Worm (Caenorhabditis elegans) whole organism, mixed stage, embryonic: Measurements from ENCODE around the gene Y57E12AR.1.

Experiments used
- M03D4.4 ChIP-seq: sonication (generic microtip); optimal IDR thresholded peaks from 2 replicates; lab custom pipeline; 2017; ENCODE audit warnings: mild to moderate bottlenecking, missing genetic modification characterization, missing compliant biosample characterization
- blmp-1 ChIP-seq: fragments of 150-350 bp; optimal IDR thresholded peaks from 2 replicates; lab custom pipeline; 2014; ENCODE audit warnings: missing biosample characterization, missing genetic modification characterization
- ceh-43 ChIP-seq: fragments of 200-800 bp; sonication (Bioruptor generic); optimal IDR thresholded peaks from 2 replicates; lab custom pipeline; 2018; ENCODE audit warnings: mild to moderate bottlenecking, missing genetic modification characterization, moderate library complexity, missing compliant biosample characterization
- ceh-83 ChIP-seq: fragments of 200-800 bp; sonication (Bioruptor generic); optimal IDR thresholded peaks from 2 replicates; lab custom pipeline; 2018; ENCODE audit warnings: mild to moderate bottlenecking, missing genetic modification characterization, missing compliant biosample characterization
- ces-1 ChIP-seq: fragments of 150-350 bp; optimal IDR thresholded peaks from 2 replicates; lab custom pipeline; 2014; ENCODE audit warnings: missing biosample characterization, missing genetic modification reagents, missing genetic modification characterization
- cnd-1 ChIP-seq: fragments of 200-800 bp; sonication (Bioruptor generic); optimal IDR thresholded peaks from 2 replicates; lab custom pipeline; 2018; ENCODE audit warnings: mild to moderate bottlenecking, missing genetic modification characterization, missing compliant biosample characterization
- drap-1 ChIP-seq: fragments of 200-800 bp; sonication (Bioruptor generic); optimal IDR thresholded peaks from 3 replicates; lab custom pipeline; 2018; ENCODE audit warnings: mild to moderate bottlenecking, missing genetic modification characterization, missing compliant biosample characterization
- elt-1 ChIP-seq: sonication (generic microtip); optimal IDR thresholded peaks from 2 replicates; lab custom pipeline; 2017; ENCODE audit warnings: missing genetic modification characterization, mild to moderate bottlenecking, missing compliant biosample characterization, antibody characterized with exemption, moderate library complexity, borderline replicate concordance; ENCODE audit not compliant: insufficient read depth
- elt-3 ChIP-seq: fragments of 150-350 bp; optimal IDR thresholded peaks from 2 replicates; lab custom pipeline; 2014; ENCODE audit warnings: missing biosample characterization, missing genetic modification characterization
- hlh-1 ChIP-seq: fragments of 150-350 bp; optimal IDR thresholded peaks from 2 replicates; lab custom pipeline; 2014; ENCODE audit warnings: missing biosample characterization, missing genetic modification reagents, missing genetic modification characterization
- lin-32 ChIP-seq: fragments of 200-800 bp; sonication (Bioruptor generic); optimal IDR thresholded peaks from 2 replicates; lab custom pipeline; 2018; ENCODE audit warnings: mild to moderate bottlenecking, missing genetic modification characterization, missing compliant biosample characterization
- lsy-2 ChIP-seq: fragments of 150-350 bp; optimal IDR thresholded peaks from 2 replicates; lab custom pipeline; 2014; ENCODE audit warnings: missing biosample characterization, missing genetic modification characterization
- mep-1 ChIP-seq: fragments of 150-350 bp; optimal IDR thresholded peaks from 2 replicates; lab custom pipeline; 2017; ENCODE audit warnings: missing biosample characterization, missing genetic modification reagents, missing genetic modification characterization, inconsistent platforms
- mls-2 ChIP-seq: sonication (generic microtip); optimal IDR thresholded peaks from 2 replicates; lab custom pipeline; 2016; ENCODE audit warnings: mild to moderate bottlenecking, missing genetic modification characterization, moderate library complexity, missing compliant biosample characterization
- nhr-12 ChIP-seq: fragments of 150-350 bp; optimal IDR thresholded peaks from 2 replicates; lab custom pipeline; 2014; ENCODE audit warnings: missing biosample characterization, missing genetic modification characterization
- nhr-2 ChIP-seq: fragments of 150-350 bp; optimal IDR thresholded peaks from 2 replicates; lab custom pipeline; 2014; ENCODE audit warnings: missing biosample characterization, missing genetic modification characterization
- nhr-237 ChIP-seq: fragments of 150-350 bp; optimal IDR thresholded peaks from 2 replicates; lab custom pipeline; 2014; ENCODE audit warnings: missing biosample characterization, missing genetic modification characterization
- nhr-28 ChIP-seq: fragments of 150-350 bp; optimal IDR thresholded peaks from 2 replicates; lab custom pipeline; 2014; ENCODE audit warnings: missing biosample characterization, missing genetic modification characterization
- nhr-76 ChIP-seq: sonication (generic microtip); optimal IDR thresholded peaks from 2 replicates; lab custom pipeline; 2017; ENCODE audit warnings: missing biosample characterization, missing genetic modification characterization
- pha-4 ChIP-seq: fragments of 150-350 bp; optimal IDR thresholded peaks from 2 replicates; lab custom pipeline; 2018; ENCODE audit warnings: missing biosample characterization, missing genetic modification reagents, missing genetic modification characterization
- snpc-4 ChIP-seq: fragments of 150-350 bp; optimal IDR thresholded peaks from 2 replicates; lab custom pipeline; 2014; ENCODE audit warnings: missing biosample characterization, missing genetic modification characterization
- tbx-8 ChIP-seq: fragments of 200-800 bp; sonication (Bioruptor generic); optimal IDR thresholded peaks from 2 replicates; lab custom pipeline; 2018; ENCODE audit warnings: mild to moderate bottlenecking, missing genetic modification characterization, moderate library complexity, missing compliant biosample characterization
- unc-120 ChIP-seq: sonication (generic microtip); optimal IDR thresholded peaks from 2 replicates; lab custom pipeline; 2017; ENCODE audit warnings: missing genetic modification characterization, missing compliant biosample characterization; ENCODE audit not compliant: poor library complexity, severe bottlenecking
- zip-8 ChIP-seq: fragments of 150-350 bp; optimal IDR thresholded peaks from 2 replicates; lab custom pipeline; 2014; ENCODE audit warnings: missing biosample characterization, missing genetic modification characterization

The Y57E12AR.1 gene

ce11 chrV:7021772-7022171 lies 43.4 kb downstream of the Y57E12AR.1 start, which contains the start of gene F20A1.4:
Gene F20A1.4 (minus strand): TSS chrV:7021872.
- no peak for TF ChIP-seq snpc-4
- no peak for TF ChIP-seq elt-3 (tag; lab: Kevin White, UChicago)
- no peak for TF ChIP-seq unc-120 (tag; lab: Kevin White, UChicago)
- no peak for TF ChIP-seq mls-2
- TF ChIP-seq ceh-43: no peak
- no peak for TF ChIP-seq zip-8 (tag; lab: Kevin White, UChicago)
- TF ChIP-seq drap-1: no peak
- no peak for TF ChIP-seq nhr-12 (tag; lab: Kevin White, UChicago)
- no peak for TF ChIP-seq blmp-1
- TF ChIP-seq mep-1 (tag; lab: Kevin White, UChicago): no peak
- TF ChIP-seq nhr-2 (tag; lab: Kevin White, UChicago): no peak
- no peak for TF ChIP-seq elt-1 (tag; lab: Kevin White, UChicago)
- TF ChIP-seq ceh-83 (GFP tag; lab: Kevin White, UChicago): no peak
- no peak for TF ChIP-seq M03D4.4
- no peak for TF ChIP-seq nhr-28

- TF ChIP-seq tbx-8 (GFP tag; lab: Kevin White, UChicago) (no peak), nhr-237 (no peak), blmp-1 (no peak), nhr-76 (no peak), lin-32 (GFP tag; lab: Kevin White, UChicago) (no peak), ceh-43 (no peak), hlh-1 (tag; lab: Kevin White, UChicago) (no peak), unc-120 (tag; lab: Kevin White, UChicago) (no peak), mls-2 (no peak), drap-1 (no peak)
These were observed 48.1 kb downstream of the Y57E12AR.1 start, which contains the start of gene srsx-32 for ce11 chrV:7017059-7017458. Gene srsx-32 (plus strand): TSS chrV:7017359.

- no peak for TF ChIP-seq pha-4
- no peak for TF ChIP-seq nhr-76
- TF ChIP-seq cnd-1 (tag; lab: Kevin White, UChicago): no peak
- no peak for TF ChIP-seq elt-3 (tag; lab: Kevin White, UChicago)
- no peak for TF ChIP-seq lsy-2 (tag; lab: Kevin White, UChicago)
- no peak for TF ChIP-seq snpc-4
- no peak for TF ChIP-seq ces-1
These were observed 49.3 kb downstream of the Y57E12AR.1 start, which contains the start of gene C33G8.13 for ce11 chrV:7015872-7016271. Gene C33G8.13 (minus strand): TSS chrV:7015972.
